Worm (Caenorhabditis elegans): ENCODE results near the gene C17H12.12.

ce11 chrIV:6804815-6805214, 9.1 kb downstream of the C17H12.12 start, which contains the start of gene C17H12.37:
- TF ChIP-seq tbx-2 (tag; optimal IDR thresholded peaks at IDR 0.05) (no peak), mdl-1 (tag; optimal IDR thresholded peaks at IDR 0.05) (no peak), nhr-11 (tag; optimal IDR thresholded peaks at IDR 0.05) (no peak), skn-1 (tag; optimal IDR thresholded peaks at IDR 0.05) (no peak), fkh-10 (GFP tag; optimal IDR thresholded peaks at IDR 0.05) (no peak), nhr-77 (tag; optimal IDR thresholded peaks at IDR 0.05) (no peak), hmg-11 (tag; optimal IDR thresholded peaks at IDR 0.05) (no peak), ceh-82 (tag; optimal IDR thresholded peaks at IDR 0.05) (no peak), unc-39 (tag; optimal IDR thresholded peaks at IDR 0.05) (no peak), snpc-4 (tag; optimal IDR thresholded peaks at IDR 0.05) (no peak), unc-62 (GFP tag; optimal IDR thresholded peaks at IDR 0.05) (no peak), ztf-11 (tag; optimal IDR thresholded peaks at IDR 0.05) (no peak)

Measured in whole organism, L3 larva.